Worm (Caenorhabditis elegans) whole organism, young adult: Measurements from ENCODE around the gene kin-19.

Source experiments
- B0019.2 ChIP-seq: fragments of 200-800 bp; sonication (Bioruptor generic); conservative IDR thresholded peaks from 2 replicates; pipeline ENCODE4 v1.3.6; 2022; ENCODE audit warnings: missing genetic modification reagents, missing genetic modification characterization, missing compliant biosample characterization
- F10E7.11 ChIP-seq: sonication (generic microtip); optimal IDR thresholded peaks from 2 replicates; lab custom pipeline; 2017; ENCODE audit warnings: mild to moderate bottlenecking, missing genetic modification characterization, moderate library complexity, missing compliant biosample characterization
- F57C9.4 ChIP-seq: sonication (generic microtip); optimal IDR thresholded peaks from 2 replicates; lab custom pipeline; 2017; ENCODE audit warnings: mild to moderate bottlenecking, missing genetic modification characterization, missing compliant biosample characterization
- dpl-1 ChIP-seq: fragments of 150-350 bp; optimal IDR thresholded peaks from 2 replicates; lab custom pipeline; 2014; ENCODE audit warnings: missing biosample characterization, missing genetic modification reagents, missing genetic modification characterization
- lin-54 ChIP-seq: fragments of 200-800 bp; sonication (Bioruptor generic); optimal IDR thresholded peaks from 2 replicates; lab custom pipeline; 2018; ENCODE audit warnings: mild to moderate bottlenecking, missing genetic modification characterization, missing compliant biosample characterization
- pha-4 ChIP-seq: fragments of 150-350 bp; sonication (generic microtip); optimal IDR thresholded peaks from 2 replicates; lab custom pipeline; 2014; ENCODE audit warnings: missing biosample characterization, missing genetic modification reagents, missing genetic modification characterization
- sdz-38 ChIP-seq: sonication (generic microtip); optimal IDR thresholded peaks from 2 replicates; lab custom pipeline; 2016; ENCODE audit warnings: missing genotype, missing genetic modification characterization, missing compliant biosample characterization
- snpc-1.3 ChIP-seq: sonication (generic microtip); optimal IDR thresholded peaks from 2 replicates; lab custom pipeline; 2017; ENCODE audit warnings: missing genetic modification characterization, mild to moderate bottlenecking, missing compliant biosample characterization, antibody characterized with exemption, moderate library complexity, missing genotype, missing genetic modification reagents; ENCODE audit not compliant: insufficient read depth
- unc-62 ChIP-seq: fragments of 150-350 bp; optimal IDR thresholded peaks from 2 replicates; lab custom pipeline; 2014; ENCODE audit warnings: missing biosample characterization, missing genetic modification reagents, missing genetic modification characterization

DNA sequence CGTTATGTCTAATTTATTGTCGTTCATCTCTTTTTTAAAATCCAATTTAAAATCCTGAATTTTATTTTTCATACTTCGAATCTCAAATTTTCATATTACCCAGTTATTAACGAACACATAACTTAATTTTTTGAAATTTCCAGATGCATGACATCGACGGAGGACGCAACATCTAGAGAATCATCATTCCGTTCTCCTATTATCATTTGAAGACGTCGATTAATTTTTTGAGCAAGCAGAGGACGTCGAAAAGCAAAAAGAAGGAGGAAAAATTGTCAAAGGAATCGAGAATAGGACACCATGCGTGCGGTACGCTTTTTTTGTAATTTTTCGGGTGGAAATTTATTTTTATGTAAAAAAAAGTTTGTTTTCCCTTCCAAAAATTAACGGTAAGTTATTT, 28.6 kb upstream of the kin-19 start, which contains the start of gene unc-103:
- TF ChIP-seq F57C9.4 (tag; lab: Kevin White, UChicago) = no peak
- TF ChIP-seq sdz-38 (tag; lab: Kevin White, UChicago) = no peak
- no peak for TF ChIP-seq pha-4 (tag; lab: Kevin White, UChicago)
- TF ChIP-seq lin-54 (GFP tag; lab: Kevin White, UChicago) = no peak
- no peak for TF ChIP-seq B0019.2 (GFP tag; lab: Robert Waterston, UW)
- no peak for TF ChIP-seq unc-62 (GFP tag; lab: Kevin White, UChicago)
- TF ChIP-seq F10E7.11 = no peak
- TF ChIP-seq snpc-1.3 (tag; lab: Kevin White, UChicago) = no peak
- TF ChIP-seq dpl-1 (GFP tag; lab: Kevin White, UChicago) = no peak
